Worm (Caenorhabditis elegans) whole organism, young adult: ENCODE data around the gene Y46G5A.8.

ENCODE experiments used
- lin-26 ChIP-seq: fragments of 200-800 bp; sonication (Bioruptor generic); IDR thresholded peaks from 2 replicates; pipeline ENCODE4 v1.3.6; 2022; ENCODE audit warnings: missing genetic modification reagents, missing genetic modification characterization, missing compliant biosample characterization
- mcd-1 ChIP-seq: fragments of 200-800 bp; sonication (Bioruptor generic); IDR thresholded peaks from 2 replicates; pipeline ENCODE4 v1.3.6; 2022; ENCODE audit warnings: missing genetic modification reagents, missing genetic modification characterization, missing compliant biosample characterization
- snpc-4 ChIP-seq, 5 experiments: fragments of 150-350 bp in 1 of 5; sonication (generic microtip) in 4 of 5; optimal IDR thresholded peaks; 2 replicates each; lab custom pipeline; 2014 to 2018; ENCODE audit warnings: missing genetic modification characterization in 5 of 5, missing biosample characterization in 3 of 5, antibody characterized with exemption in 2 of 5, mild to moderate bottlenecking in 2 of 5, missing compliant biosample characterization in 2 of 5, missing genotype in 2 of 5, moderate library complexity in 2 of 5, missing genetic modification reagents in 1 of 5

- TF ChIP-seq snpc-4 (GFP tag; optimal IDR thresholded peaks at IDR 0.05; lab: Kevin White, UChicago): no peak
- TF ChIP-seq snpc-4 (tag; optimal IDR thresholded peaks at IDR 0.05; lab: Kevin White, UChicago): no peak
- no peak for TF ChIP-seq lin-26
- no peak for TF ChIP-seq mcd-1
These were observed 20.2 kb downstream of the Y46G5A.8 start, which contains the start of gene Y46G5A.34 for ce11 chrII:12776379-12776778.
